Fruit fly (Drosophila melanogaster) whole organism, adult: ENCODE results near the gene dpr8.
"Not testable (repeated sequence)": the region's sequence is repeated elsewhere in the genome, so short reads cannot be mapped to it uniquely, and the experiment has no call there.

Experiments
- CG11617 ChIP-seq: fragments of 200-800 bp; sonication (Bioruptor generic); optimal IDR thresholded peaks from 2 replicates; lab custom pipeline; 2017; ENCODE audit warnings: mild to moderate bottlenecking, missing biosample characterization, missing genetic modification reagents, missing genetic modification characterization
- CG12768 ChIP-seq: fragments of 200-800 bp; sonication (Bioruptor generic); optimal IDR thresholded peaks from 2 replicates; lab custom pipeline; 2017; ENCODE audit warnings: missing biosample characterization, missing genetic modification characterization, mild to moderate bottlenecking, moderate library complexity, missing genetic modification reagents
- CG14711 ChIP-seq: fragments of 200-800 bp; sonication (Bioruptor generic); optimal IDR thresholded peaks from 2 replicates; lab custom pipeline; 2018; ENCODE audit warnings: missing biosample characterization, mild to moderate bottlenecking, missing genetic modification characterization, moderate library complexity
- CG1620 ChIP-seq: fragments of 200-800 bp; sonication (Bioruptor generic); optimal IDR thresholded peaks from 2 replicates; lab custom pipeline; 2016; ENCODE audit warnings: missing biosample characterization, missing genetic modification characterization
- CG33017 ChIP-seq: fragments of 200-800 bp; sonication (Bioruptor generic); optimal IDR thresholded peaks from 2 replicates; lab custom pipeline; 2018; ENCODE audit warnings: missing biosample characterization, mild to moderate bottlenecking, missing genetic modification characterization, moderate library complexity
- CG5204 ChIP-seq: fragments of 200-800 bp; sonication (Bioruptor generic); optimal IDR thresholded peaks from 2 replicates; lab custom pipeline; 2016; ENCODE audit warnings: missing biosample characterization, missing genetic modification characterization
- CG7045 ChIP-seq: fragments of 200-800 bp; sonication (Bioruptor generic); optimal IDR thresholded peaks from 2 replicates; lab custom pipeline; 2017; ENCODE audit warnings: missing biosample characterization, mild to moderate bottlenecking, missing genetic modification characterization
- CG7101 ChIP-seq: fragments of 200-800 bp; sonication (Bioruptor generic); optimal IDR thresholded peaks from 2 replicates; lab custom pipeline; 2018; ENCODE audit warnings: missing biosample characterization, mild to moderate bottlenecking, missing genetic modification characterization, moderate library complexity
- Clk ChIP-seq: fragments of 200-800 bp; sonication (Bioruptor generic); optimal IDR thresholded peaks from 2 replicates; lab custom pipeline; 2017; ENCODE audit warnings: missing biosample characterization, missing genetic modification characterization
- Crg-1 ChIP-seq: fragments of 200-800 bp; sonication (Bioruptor generic); optimal IDR thresholded peaks from 2 replicates; lab custom pipeline; 2016; ENCODE audit warnings: missing biosample characterization, missing genetic modification characterization
- Hr96 ChIP-seq: fragments of 200-800 bp; sonication (Bioruptor generic); optimal IDR thresholded peaks from 2 replicates; lab custom pipeline; 2016; ENCODE audit warnings: missing biosample characterization, missing genetic modification characterization
- Mnt ChIP-seq: fragments of 200-800 bp; sonication (Bioruptor generic); optimal IDR thresholded peaks from 2 replicates; lab custom pipeline; 2016; ENCODE audit warnings: missing biosample characterization, mild to moderate bottlenecking, missing genetic modification characterization
- bab1 ChIP-seq: fragments of 200-800 bp; sonication (Bioruptor generic); optimal IDR thresholded peaks from 3 replicates; lab custom pipeline; 2019; ENCODE audit warnings: missing biosample characterization, mild to moderate bottlenecking, missing genetic modification characterization, moderate library complexity
- cic ChIP-seq: fragments of 200-800 bp; sonication (Bioruptor generic); optimal IDR thresholded peaks from 2 replicates; lab custom pipeline; 2017; ENCODE audit warnings: missing biosample characterization, mild to moderate bottlenecking, missing genetic modification characterization, moderate library complexity
- cnc ChIP-seq, 2 experiments: fragments of >200 bp; optimal IDR thresholded peaks; 2 replicates each; lab custom pipeline; 2017
- kay ChIP-seq: fragments of 200-800 bp; sonication (Bioruptor generic); peaks from one replicate; lab custom pipeline; 2016; ENCODE audit warnings: missing biosample characterization, missing genetic modification characterization, borderline replicate concordance
- ovo ChIP-seq: fragments of 200-800 bp; sonication (Bioruptor generic); optimal IDR thresholded peaks from 2 replicates; lab custom pipeline; 2016; ENCODE audit warnings: missing biosample characterization, missing genetic modification characterization
- pad ChIP-seq: fragments of 200-800 bp; sonication (Bioruptor generic); optimal IDR thresholded peaks from 3 replicates; lab custom pipeline; 2017; ENCODE audit warnings: missing biosample characterization, missing genetic modification characterization, mild to moderate bottlenecking, moderate library complexity, missing genetic modification reagents
- tj ChIP-seq: fragments of 200-800 bp; sonication (Bioruptor generic); optimal IDR thresholded peaks from 3 replicates; lab custom pipeline; 2017; ENCODE audit warnings: missing biosample characterization, mild to moderate bottlenecking, missing genetic modification characterization, moderate library complexity
- toe ChIP-seq: fragments of 200-800 bp; sonication (Bioruptor generic); optimal IDR thresholded peaks from 2 replicates; lab custom pipeline; 2016; ENCODE audit warnings: missing biosample characterization, missing genetic modification characterization

Gene dpr8

dm6 chrX:14380051-14380450 lies 58.0 kb downstream of the dpr8 start, which contains the start of gene betaNACtes4:
Gene betaNACtes4 (plus strand): TSS chrX:14380351.
- TF ChIP-seq CG1620 (GFP tag; lab: Kevin White, UChicago); bab1 (GFP tag; lab: Kevin White, UChicago); CG7101 (tag; lab: Kevin White, UChicago): not testable (repeated sequence)

- no peak for TF ChIP-seq CG11617
- TF ChIP-seq toe (GFP tag; lab: Kevin White, UChicago): no peak
- no peak for TF ChIP-seq tj (GFP tag; lab: Kevin White, UChicago)
- no peak for TF ChIP-seq CG33017 (tag; lab: Kevin White, UChicago)
- TF ChIP-seq Mnt: no peak
- no peak for TF ChIP-seq CG1620 (GFP tag; lab: Kevin White, UChicago)
- no peak for TF ChIP-seq CG7045 (GFP tag; lab: Kevin White, UChicago)
- no peak for TF ChIP-seq CG12768 (GFP tag; lab: Kevin White, UChicago)
- TF ChIP-seq CG7101 (tag; lab: Kevin White, UChicago): no peak
- TF ChIP-seq CG14711 (tag; lab: Kevin White, UChicago): no peak
- TF ChIP-seq bab1 (GFP tag; lab: Kevin White, UChicago): no peak
- TF ChIP-seq pad: no peak
- TF ChIP-seq cnc (optimal IDR thresholded peaks at IDR 0.05; lab: Kevin White, UChicago): no peak
- TF ChIP-seq Clk (GFP tag; lab: Kevin White, UChicago): no peak
- no peak for TF ChIP-seq cic (GFP tag; lab: Kevin White, UChicago)
These were observed 124.8 kb downstream of the dpr8 start for dm6 chrX:14446853-14447252.

- no peak for TF ChIP-seq CG11617
- no peak for TF ChIP-seq Mnt
- no peak for TF ChIP-seq CG7101 (tag; lab: Kevin White, UChicago)
- TF ChIP-seq Crg-1: no peak
- TF ChIP-seq toe (GFP tag; lab: Kevin White, UChicago): no peak
- TF ChIP-seq tj (GFP tag; lab: Kevin White, UChicago): no peak
- TF ChIP-seq CG1620 (GFP tag; lab: Kevin White, UChicago): no peak
- TF ChIP-seq pad: no peak
- TF ChIP-seq cic (GFP tag; lab: Kevin White, UChicago): no peak
- TF ChIP-seq cnc (optimal IDR thresholded peaks at IDR 0.05; lab: Kevin White, UChicago): no peak
- no peak for TF ChIP-seq Hr96 (GFP tag; lab: Kevin White, UChicago)
- no peak for TF ChIP-seq CG5204
- TF ChIP-seq kay (GFP tag; lab: Kevin White, UChicago): no peak
- no peak for TF ChIP-seq CG14711 (tag; lab: Kevin White, UChicago)
- no peak for TF ChIP-seq CG33017 (tag; lab: Kevin White, UChicago)
- TF ChIP-seq bab1 (GFP tag; lab: Kevin White, UChicago): no peak
- TF ChIP-seq ovo (GFP tag; lab: Kevin White, UChicago): no peak
These were observed 158.0 kb downstream of the dpr8 start, which contains the start of gene CG9411 for dm6 chrX:14480020-14480419. Gene CG9411 (minus strand): TSS chrX:14480086.

- no peak for TF ChIP-seq pad
- no peak for TF ChIP-seq CG7101 (tag; lab: Kevin White, UChicago)
- no peak for TF ChIP-seq CG1620 (GFP tag; lab: Kevin White, UChicago)
- no peak for TF ChIP-seq CG11617
- no peak for TF ChIP-seq Hr96 (GFP tag; lab: Kevin White, UChicago)
- TF ChIP-seq CG14711 (tag; lab: Kevin White, UChicago): no peak
- TF ChIP-seq cic (GFP tag; lab: Kevin White, UChicago): no peak
- TF ChIP-seq Crg-1: no peak
- no peak for TF ChIP-seq ovo (GFP tag; lab: Kevin White, UChicago)
- no peak for TF ChIP-seq kay (GFP tag; lab: Kevin White, UChicago)
- no peak for TF ChIP-seq CG12768 (GFP tag; lab: Kevin White, UChicago)
- TF ChIP-seq bab1 (GFP tag; lab: Kevin White, UChicago): no peak
- no peak for TF ChIP-seq tj (GFP tag; lab: Kevin White, UChicago)
- no peak for TF ChIP-seq CG33017 (tag; lab: Kevin White, UChicago)
- TF ChIP-seq toe (GFP tag; lab: Kevin White, UChicago): no peak
- TF ChIP-seq Clk (GFP tag; lab: Kevin White, UChicago): no peak
- TF ChIP-seq cnc (optimal IDR thresholded peaks at IDR 0.05; lab: Kevin White, UChicago): no peak
- no peak for TF ChIP-seq CG7045 (GFP tag; lab: Kevin White, UChicago)
- TF ChIP-seq Mnt: no peak
These were observed 159.2 kb downstream of the dpr8 start for dm6 chrX:14481206-14481605.

- TF ChIP-seq CG7101 (tag; lab: Kevin White, UChicago) (no peak), CG33017 (tag; lab: Kevin White, UChicago) (no peak), cnc (optimal IDR thresholded peaks at IDR 0.05; lab: Kevin White, UChicago) (no peak), Clk (GFP tag; lab: Kevin White, UChicago) (no peak), CG11617 (no peak), CG1620 (GFP tag; lab: Kevin White, UChicago) (no peak), CG14711 (tag; lab: Kevin White, UChicago) (no peak), CG12768 (GFP tag; lab: Kevin White, UChicago) (no peak), tj (GFP tag; lab: Kevin White, UChicago) (no peak), kay (GFP tag; lab: Kevin White, UChicago) (no peak), CG5204 (no peak), ovo (GFP tag; lab: Kevin White, UChicago) (no peak), Hr96 (GFP tag; lab: Kevin White, UChicago) (no peak), CG7045 (GFP tag; lab: Kevin White, UChicago) (no peak), toe (GFP tag; lab: Kevin White, UChicago) (no peak), Mnt (no peak), pad (no peak), Crg-1 (no peak)
These were observed 159.6 kb downstream of the dpr8 start for dm6 chrX:14481607-14482006.

- TF ChIP-seq bab1 (GFP tag; lab: Kevin White, UChicago) (no peak), CG5204 (no peak), CG11617 (no peak), CG1620 (GFP tag; lab: Kevin White, UChicago) (no peak), Hr96 (GFP tag; lab: Kevin White, UChicago) (no peak), Mnt (no peak), kay (GFP tag; lab: Kevin White, UChicago) (no peak), toe (GFP tag; lab: Kevin White, UChicago) (no peak), ovo (GFP tag; lab: Kevin White, UChicago) (no peak), Crg-1 (no peak), tj (GFP tag; lab: Kevin White, UChicago) (no peak), CG7101 (tag; lab: Kevin White, UChicago) (no peak), CG12768 (GFP tag; lab: Kevin White, UChicago) (no peak)
These were observed 161.6 kb downstream of the dpr8 start for dm6 chrX:14483521-14484031.
